Worm (Caenorhabditis elegans): ENCODE measurements around the gene sre-27.

DNA sequence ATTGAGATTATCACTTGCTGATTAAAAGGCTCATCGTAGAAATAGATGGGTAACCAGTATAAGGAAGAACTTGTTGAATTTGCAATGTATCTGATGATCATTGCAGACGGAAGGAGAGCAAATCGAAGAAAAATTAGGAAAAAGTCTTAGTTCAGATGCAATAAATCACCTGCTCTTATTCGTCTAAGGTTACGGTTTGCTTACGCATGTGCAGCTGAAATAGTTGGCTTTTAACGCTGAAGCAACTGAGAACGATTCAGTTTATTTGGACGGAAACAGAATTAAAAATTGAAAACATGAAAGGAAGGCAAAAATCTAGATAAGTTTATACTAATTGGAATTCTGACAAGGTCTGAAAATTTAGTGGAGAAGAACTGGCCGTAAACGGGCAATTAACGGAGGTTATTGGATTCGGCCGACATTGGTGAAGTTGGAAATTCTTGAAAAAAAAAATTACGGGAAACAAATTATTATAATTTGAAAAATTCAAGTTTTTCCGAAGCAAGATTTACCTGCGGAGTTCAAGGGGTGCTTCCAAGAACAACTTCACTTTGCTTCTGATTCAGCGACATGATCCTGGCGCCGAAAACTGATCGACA lies 35.4 kb upstream of the sre-27 start, which contains the start of the genes sre-35 and sre-33:
- TF ChIP-seq cog-1 (tag; optimal IDR thresholded peaks at IDR 0.05) (no peak), ztf-23 (GFP tag; IDR thresholded peaks at IDR 0.05) (no peak), T22C8.4 (GFP tag; IDR thresholded peaks at IDR 0.05) (no peak), flt-1 (GFP tag; IDR thresholded peaks at IDR 0.05) (no peak), ref-1 (GFP tag; conservative IDR thresholded peaks at IDR 0.05) (no peak), klf-2 (GFP tag; conservative IDR thresholded peaks at IDR 0.05) (no peak), med-1 (GFP tag; optimal IDR thresholded peaks at IDR 0.05; ENCODE audit: insufficient read depth) (no peak), tab-1 (GFP tag; IDR thresholded peaks at IDR 0.05) (no peak)
